Fruit fly (Drosophila melanogaster) whole organism, embryonic: ENCODE results near the gene CG8066.

Experiments
- Bteb2 ChIP-seq: fragments of 200-800 bp; sonication (Bioruptor generic); optimal IDR thresholded peaks from 2 replicates; lab custom pipeline; 2016; ENCODE audit warnings: missing biosample characterization, missing genetic modification characterization
- CG10274 ChIP-seq: fragments of 200-800 bp; sonication (Bioruptor generic); optimal IDR thresholded peaks from 3 replicates; lab custom pipeline; 2017; ENCODE audit warnings: missing biosample characterization, mild to moderate bottlenecking, missing genetic modification characterization
- CG11093 ChIP-seq: fragments of 200-800 bp; sonication (Bioruptor generic); IDR thresholded peaks from 3 replicates; pipeline ENCODE4 v1.3.6; 2022; ENCODE audit warnings: missing biosample characterization, missing genetic modification characterization
- CG12391 ChIP-seq: fragments of 200-800 bp; sonication (Bioruptor generic); optimal IDR thresholded peaks from 3 replicates; lab custom pipeline; 2018; ENCODE audit warnings: missing biosample characterization, mild to moderate bottlenecking, missing genetic modification characterization, moderate library complexity
- CG12769 ChIP-seq: fragments of 200-800 bp; sonication (Bioruptor generic); optimal IDR thresholded peaks from 2 replicates; lab custom pipeline; 2019; ENCODE audit warnings: missing biosample characterization, mild to moderate bottlenecking, missing genetic modification characterization, moderate library complexity
- CG1602 ChIP-seq: fragments of 200-800 bp; sonication (Bioruptor generic); optimal IDR thresholded peaks from 3 replicates; lab custom pipeline; 2016; ENCODE audit warnings: missing biosample characterization, missing genetic modification characterization
- CG16815 ChIP-seq: fragments of 200-800 bp; sonication (Bioruptor generic); optimal IDR thresholded peaks from 3 replicates; lab custom pipeline; 2017; ENCODE audit warnings: missing biosample characterization, mild to moderate bottlenecking, missing genetic modification characterization
- CG17361 ChIP-seq: fragments of 200-800 bp; sonication (Bioruptor generic); IDR thresholded peaks from 3 replicates; pipeline ENCODE4 v1.3.6; 2022; ENCODE audit warnings: missing biosample characterization, missing genetic modification characterization
- CG18599 ChIP-seq: fragments of 200-800 bp; sonication (Bioruptor generic); optimal IDR thresholded peaks from 3 replicates; lab custom pipeline; 2017; ENCODE audit warnings: missing biosample characterization, missing genetic modification characterization, mild to moderate bottlenecking, moderate library complexity, missing genetic modification reagents
- CG30403 ChIP-seq: fragments of 200-800 bp; sonication (Bioruptor generic); optimal IDR thresholded peaks from 3 replicates; lab custom pipeline; 2016; ENCODE audit warnings: missing biosample characterization, missing genetic modification characterization
- CG31441 ChIP-seq: fragments of 200-800 bp; sonication (Bioruptor generic); IDR thresholded peaks from 2 replicates; pipeline ENCODE4 v1.3.6; 2022; ENCODE audit warnings: missing biosample characterization, missing genetic modification characterization
- CG33557 ChIP-seq: fragments of 200-800 bp; sonication (Bioruptor generic); optimal IDR thresholded peaks from 2 replicates; lab custom pipeline; 2019; ENCODE audit warnings: missing biosample characterization, mild to moderate bottlenecking, missing genetic modification characterization, moderate library complexity
- CG34376 ChIP-seq: fragments of 200-800 bp; sonication (Bioruptor generic); optimal IDR thresholded peaks from 2 replicates; lab custom pipeline; 2018; ENCODE audit warnings: missing biosample characterization, mild to moderate bottlenecking, missing genetic modification characterization
- CG3726 ChIP-seq: fragments of 200-800 bp; sonication (Bioruptor generic); IDR thresholded peaks from 3 replicates; pipeline ENCODE4, ENCODE4 v1.3.6; 2022; ENCODE audit warnings: missing biosample characterization, missing genetic modification characterization
- CG4404 ChIP-seq: fragments of 200-800 bp; sonication (Bioruptor generic); IDR thresholded peaks from 2 replicates; pipeline ENCODE4 v1.3.6; 2022; ENCODE audit warnings: missing biosample characterization, missing genetic modification characterization
- CG6689 ChIP-seq: fragments of 200-800 bp; sonication (Bioruptor generic); IDR thresholded peaks from 2 replicates; pipeline ENCODE4 v1.3.6; 2022; ENCODE audit warnings: missing biosample characterization, missing genetic modification characterization
- CG7745 ChIP-seq: fragments of 200-800 bp; sonication (Bioruptor generic); optimal IDR thresholded peaks from 2 replicates; lab custom pipeline; 2018; ENCODE audit warnings: missing biosample characterization, mild to moderate bottlenecking, missing genetic modification characterization, moderate library complexity
- CG7786 ChIP-seq: fragments of 200-800 bp; sonication (Bioruptor generic); optimal IDR thresholded peaks from 2 replicates; lab custom pipeline; 2016; ENCODE audit warnings: missing biosample characterization, missing genetic modification characterization
- CG7963 ChIP-seq: fragments of 200-800 bp; sonication (Bioruptor generic); IDR thresholded peaks from 3 replicates; pipeline ENCODE4 v1.3.6; 2022; ENCODE audit warnings: missing biosample characterization, missing genetic modification characterization; ENCODE audit not compliant: partially characterized antibody
- CG8765 ChIP-seq: fragments of 200-800 bp; sonication (Bioruptor generic); IDR thresholded peaks from 2 replicates; pipeline ENCODE4 v1.3.6; 2022; ENCODE audit warnings: missing biosample characterization, missing genetic modification characterization
- CG9817 ChIP-seq: fragments of 200-800 bp; sonication (Bioruptor generic); optimal IDR thresholded peaks from 2 replicates; lab custom pipeline; 2018; ENCODE audit warnings: missing biosample characterization, mild to moderate bottlenecking, missing genetic modification characterization, moderate library complexity
- Camta ChIP-seq: fragments of 200-800 bp; sonication (Bioruptor generic); optimal IDR thresholded peaks from 2 replicates; lab custom pipeline; 2016; ENCODE audit warnings: missing biosample characterization, missing genetic modification characterization
- Deaf1 ChIP-seq: fragments of 200-800 bp; optimal IDR thresholded peaks from 3 replicates; lab custom pipeline; 2019; ENCODE audit warnings: missing biosample characterization, mild to moderate bottlenecking, missing genetic modification characterization, moderate library complexity
- Dp ChIP-seq: fragments of 200-800 bp; sonication (Bioruptor generic); optimal IDR thresholded peaks from 2 replicates; lab custom pipeline; 2018; ENCODE audit warnings: missing biosample characterization, mild to moderate bottlenecking, missing genetic modification characterization, moderate library complexity
- Opbp ChIP-seq: fragments of 200-800 bp; sonication (Bioruptor generic); IDR thresholded peaks from 3 replicates; pipeline ENCODE4 v1.3.6; 2022; ENCODE audit warnings: missing biosample characterization, missing genetic modification characterization; ENCODE audit not compliant: partially characterized antibody
- Spps ChIP-seq: fragments of 200-800 bp; sonication (Bioruptor generic); optimal IDR thresholded peaks from 2 replicates; lab custom pipeline; 2018; ENCODE audit warnings: missing biosample characterization, mild to moderate bottlenecking, missing genetic modification characterization
- Ssrp ChIP-seq: fragments of 200-800 bp; sonication (Bioruptor generic); optimal IDR thresholded peaks from 2 replicates; lab custom pipeline; 2018; ENCODE audit warnings: missing biosample characterization, mild to moderate bottlenecking, missing genetic modification characterization, moderate library complexity
- Xrp1 ChIP-seq: fragments of 200-800 bp; sonication (Bioruptor generic); IDR thresholded peaks from 2 replicates; pipeline ENCODE4 v1.3.6; 2022; ENCODE audit warnings: missing biosample characterization, missing genetic modification characterization
- ara ChIP-seq: fragments of 200-800 bp; sonication (Bioruptor generic); IDR thresholded peaks from 2 replicates; pipeline ENCODE4 v1.3.6; 2022; ENCODE audit warnings: missing biosample characterization, missing genetic modification characterization
- bab2 ChIP-seq: fragments of 200-800 bp; sonication (Bioruptor generic); optimal IDR thresholded peaks from 2 replicates; lab custom pipeline; 2016; ENCODE audit warnings: missing biosample characterization, missing genetic modification characterization
- chn ChIP-seq: fragments of 200-800 bp; sonication (Bioruptor generic); optimal IDR thresholded peaks from 2 replicates; lab custom pipeline; 2016; ENCODE audit warnings: missing biosample characterization, missing genetic modification characterization
- emc ChIP-seq: fragments of 200-800 bp; sonication (Bioruptor generic); optimal IDR thresholded peaks from 2 replicates; lab custom pipeline; 2016; ENCODE audit warnings: missing biosample characterization, missing genetic modification characterization
- eyg ChIP-seq: fragments of 200-800 bp; sonication (Bioruptor generic); optimal IDR thresholded peaks from 3 replicates; lab custom pipeline; 2016; ENCODE audit warnings: missing biosample characterization, missing genetic modification characterization
- fd102C ChIP-seq: fragments of 200-800 bp; sonication (Bioruptor generic); optimal IDR thresholded peaks from 2 replicates; lab custom pipeline; 2018; ENCODE audit warnings: missing biosample characterization, mild to moderate bottlenecking, missing genetic modification characterization, moderate library complexity
- gem ChIP-seq: fragments of 200-800 bp; sonication (Bioruptor generic); optimal IDR thresholded peaks from 2 replicates; lab custom pipeline; 2019; ENCODE audit warnings: missing biosample characterization, mild to moderate bottlenecking, missing genetic modification characterization, moderate library complexity
- grn ChIP-seq: fragments of 200-800 bp; sonication (Bioruptor generic); optimal IDR thresholded peaks from 3 replicates; lab custom pipeline; 2017; ENCODE audit warnings: missing biosample characterization, missing genetic modification characterization
- h ChIP-seq: fragments of >200 bp; optimal IDR thresholded peaks from 2 replicates; lab custom pipeline; 2017
- lola ChIP-seq, 3 experiments: fragments of >200 bp in 2 of 3; fragments of 200-800 bp in 1 of 3; sonication (Bioruptor generic) in 1 of 3; optimal IDR thresholded peaks; 2 replicates each; lab custom pipeline; 2017 to 2019; ENCODE audit warnings: missing biosample characterization in 3 of 3, missing genetic modification characterization in 3 of 3, mild to moderate bottlenecking in 1 of 3, moderate library complexity in 1 of 3
- peb ChIP-seq: fragments of 200-800 bp; sonication (Bioruptor generic); IDR thresholded peaks from 2 replicates; pipeline ENCODE4 v1.3.6; 2022; ENCODE audit warnings: missing biosample characterization, missing genetic modification characterization
- row ChIP-seq: fragments of 200-800 bp; sonication (Bioruptor generic); IDR thresholded peaks from 3 replicates; pipeline ENCODE4 v1.3.6; 2022; ENCODE audit warnings: missing biosample characterization, missing genetic modification characterization
- sc ChIP-seq, 3 experiments: fragments of >200 bp in 2 of 3; fragments of 200-800 bp in 1 of 3; sonication (Bioruptor generic) in 1 of 3; optimal IDR thresholded peaks; 2 replicates in 2 of 3; 3 replicates in 1 of 3; lab custom pipeline; 2017; ENCODE audit warnings: mild to moderate bottlenecking in 1 of 3, missing biosample characterization in 1 of 3, missing genetic modification characterization in 1 of 3, missing genetic modification reagents in 1 of 3
- sens ChIP-seq: fragments of 200-800 bp; sonication (Bioruptor generic); peaks from one replicate; lab custom pipeline; 2016; ENCODE audit warnings: missing biosample characterization, missing genetic modification characterization
- stc ChIP-seq: fragments of 200-800 bp; sonication (Bioruptor generic); IDR thresholded peaks from 2 replicates; pipeline ENCODE4 v1.3.6; 2022; ENCODE audit warnings: missing biosample characterization, missing genetic modification characterization
- tio ChIP-seq: fragments of 200-800 bp; sonication (Bioruptor generic); optimal IDR thresholded peaks from 2 replicates; lab custom pipeline; 2017; ENCODE audit warnings: missing biosample characterization, missing genetic modification characterization, inconsistent platforms
- tll ChIP-seq, 2 experiments: fragments of 200-800 bp in 1 of 2; fragments of >200 bp in 1 of 2; sonication (Bioruptor generic) in 1 of 2; optimal IDR thresholded peaks; 2 replicates each; lab custom pipeline; 2017 to 2019; ENCODE audit warnings: missing biosample characterization in 2 of 2, missing genetic modification characterization in 2 of 2, mild to moderate bottlenecking in 1 of 2, moderate library complexity in 1 of 2
- twi ChIP-seq: fragments of 200-800 bp; optimal IDR thresholded peaks from 2 replicates; lab custom pipeline; 2019; ENCODE audit warnings: missing biosample characterization, mild to moderate bottlenecking, missing genetic modification characterization, moderate library complexity

Gene CG8066

DNA sequence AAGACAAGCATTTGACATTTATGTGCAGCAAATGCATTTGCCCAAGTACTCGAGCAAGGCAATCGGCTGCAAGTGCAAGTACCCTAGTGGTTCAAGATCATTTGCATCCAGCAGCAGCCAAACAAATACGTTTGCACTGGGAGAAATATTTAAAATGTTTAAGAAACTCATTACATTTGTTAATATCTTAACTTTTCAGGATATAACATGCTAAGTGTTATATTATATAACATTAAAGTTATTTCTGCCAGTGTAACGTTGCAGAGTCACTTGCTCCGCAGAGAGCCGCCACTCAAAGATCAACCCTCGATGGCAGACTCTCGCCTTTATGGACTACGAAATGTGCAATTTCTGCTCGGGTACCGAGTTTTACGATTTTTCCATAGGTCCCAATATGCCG lies 20.8 kb upstream of the CG8066 start (continued):
- TF ChIP-seq CG7963 (GFP tag; lab: Robert Waterston, UW) (no peak), ara (GFP tag; lab: Robert Waterston, UW) (0 out of 2 replicates have a peak, but pooled peaks have one; percentile 28), lola (GFP tag; optimal IDR thresholded peaks at IDR 0.05; lab: Kevin White, UChicago) (peak in 1 of 3 experiments; percentile 39), Camta (GFP tag; lab: Kevin White, UChicago) (no peak), Dp (GFP tag; lab: Kevin White, UChicago) (no peak), CG9817 (tag; lab: Kevin White, UChicago) (no peak), Xrp1 (GFP tag; lab: Robert Waterston, UW) (peak; percentile 75), chn (GFP tag; lab: Kevin White, UChicago) (peak; percentile 0), CG6689 (0 out of 2 replicates have a peak, but pooled peaks have one; percentile 25), Opbp (GFP tag; lab: Robert Waterston, UW) (no peak), fd102C (GFP tag; lab: Kevin White, UChicago) (peak; percentile 19)

DNA sequence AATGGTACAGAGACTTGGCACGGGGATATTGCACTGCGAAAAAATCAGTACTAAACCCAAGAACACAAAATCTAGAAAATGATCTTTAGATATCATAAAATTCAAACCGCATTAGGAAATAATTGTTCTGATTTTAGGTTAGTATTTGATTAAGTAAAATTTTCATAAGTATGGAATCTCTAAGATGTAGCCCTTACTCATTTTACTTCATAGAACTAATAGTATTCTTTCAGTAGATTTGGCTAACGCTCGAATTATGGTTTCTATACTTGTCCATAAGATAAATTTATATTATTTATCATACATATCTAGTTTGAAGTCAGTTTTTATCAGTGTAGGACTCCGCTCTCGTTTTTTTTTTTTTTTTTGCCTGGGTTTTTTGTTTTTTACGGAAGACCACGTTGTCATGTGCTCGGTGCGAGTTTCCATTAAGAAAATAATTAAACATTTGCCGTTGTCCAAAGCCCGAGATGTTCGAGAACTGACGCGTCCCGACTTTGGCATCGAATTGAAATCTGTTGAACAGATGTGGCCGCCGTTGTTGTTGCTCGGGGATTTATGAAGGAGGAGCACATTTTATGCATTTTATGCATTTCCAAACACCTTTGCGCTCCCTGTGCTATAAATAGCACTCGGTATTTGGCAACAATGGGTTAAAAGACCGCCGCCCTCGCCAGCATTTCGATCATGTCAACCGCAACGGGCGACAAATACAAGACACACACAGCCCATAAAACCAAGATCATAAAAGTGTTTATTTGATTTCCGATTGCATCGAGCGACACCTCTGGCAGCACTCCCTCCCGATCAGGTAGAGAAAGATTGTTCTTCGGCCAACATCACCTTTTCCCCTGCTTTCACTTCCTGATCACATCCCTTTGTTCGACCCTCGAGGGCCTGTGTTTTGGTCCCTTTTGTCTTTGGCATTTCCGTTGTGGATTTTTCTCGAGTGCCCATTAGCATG lies 18.1 kb upstream of the CG8066 start:
- TF ChIP-seq CG12769 (tag; lab: Kevin White, UChicago) (no peak), CG17361 (GFP tag; lab: Robert Waterston, UW) (peak; percentile 46; the same call in 2 of the 3 replicates), CG31441 (GFP tag; lab: Robert Waterston, UW) (0 out of 2 replicates have a peak, but pooled peaks have one; percentile 38), eyg (GFP tag; lab: Kevin White, UChicago) (no peak), emc (GFP tag; lab: Kevin White, UChicago) (no peak), CG3726 (GFP tag; lab: Robert Waterston, UW) (no peak), CG7786 (no peak), sc (optimal IDR thresholded peaks at IDR 0.05; lab: Kevin White, UChicago) (no peak), sc (GFP tag; optimal IDR thresholded peaks at IDR 0.05; lab: Kevin White, UChicago) (peak; percentile 11), CG11093 (GFP tag; lab: Robert Waterston, UW) (no peak), CG12391 (peak; percentile 50), h (lab: Kevin White, UChicago) (no peak), tll (GFP tag; optimal IDR thresholded peaks at IDR 0.05; lab: Kevin White, UChicago) (peak in 1 of 2 experiments; percentile 92), CG10274 (GFP tag; lab: Kevin White, UChicago) (no peak), CG33557 (peak; percentile 43), bab2 (GFP tag; lab: Kevin White, UChicago) (no peak), gem (tag; lab: Kevin White, UChicago) (peak; percentile 58), sens (peak; percentile 79), CG16815 (GFP tag; lab: Kevin White, UChicago) (peak; percentile 54), tio (GFP tag; lab: Kevin White, UChicago) (peak; percentile 46), CG4404 (GFP tag; lab: Robert Waterston, UW) (peak; percentile 45), Bteb2 (GFP tag; lab: Kevin White, UChicago) (no peak), Xrp1 (GFP tag; lab: Robert Waterston, UW) (peak; percentile 39; the same call in 1 of the 2 replicates), CG7745 (tag; lab: Kevin White, UChicago) (no peak), Deaf1 (tag; lab: Kevin White, UChicago) (no peak), Ssrp (tag; lab: Kevin White, UChicago) (peak; percentile 26), twi (tag; lab: Kevin White, UChicago) (peak; percentile 98), row (GFP tag; lab: Robert Waterston, UW) (0 out of 3 replicates have a peak, but pooled peaks have one; percentile 28), CG1602 (GFP tag; lab: Kevin White, UChicago) (peak; percentile 11), stc (GFP tag; lab: Robert Waterston, UW) (no peak), CG30403 (GFP tag; lab: Kevin White, UChicago) (peak; percentile 22), grn (GFP tag; lab: Kevin White, UChicago) (no peak), Spps (tag; lab: Kevin White, UChicago) (no peak), CG34376 (GFP tag; lab: Kevin White, UChicago) (no peak), CG8765 (GFP tag; lab: Robert Waterston, UW) (0 out of 2 replicates have a peak, but pooled peaks have one; percentile 9), CG18599 (GFP tag; lab: Kevin White, UChicago) (no peak), peb (GFP tag; lab: Robert Waterston, UW) (no peak)
